Fruit fly (Drosophila melanogaster) Kc167 (cell line): ENCODE results near the gene CG8460.

Experiments used
- Myc ChIP-seq: fragments of >200 bp; optimal IDR thresholded peaks from 2 replicates; lab custom pipeline; 2017; ENCODE audit warnings: missing external identifiers
- Sin3A ChIP-seq: fragments of >200 bp; optimal IDR thresholded peaks from 2 replicates; lab custom pipeline; 2018; ENCODE audit warnings: missing external identifiers
- h ChIP-seq: fragments of >200 bp; optimal IDR thresholded peaks from 3 replicates; lab custom pipeline; 2018; ENCODE audit warnings: missing external identifiers
- insv ChIP-seq: fragments of >200 bp; optimal IDR thresholded peaks from 3 replicates; lab custom pipeline; 2018; ENCODE audit warnings: missing external identifiers
- psq ChIP-seq: fragments of >200 bp; optimal IDR thresholded peaks from 2 replicates; lab custom pipeline; 2017; ENCODE audit warnings: missing external identifiers
- ttk ChIP-seq: sonication (Bioruptor generic); optimal IDR thresholded peaks from 2 replicates; lab custom pipeline; 2017; ENCODE audit warnings: missing external identifiers

Gene CG8460

dm6 chr2L:8209362-8209761 is 12.4 kb downstream of the CG8460 start:
- no peak for TF ChIP-seq ttk (lab: Kevin White, UChicago)
- no peak for TF ChIP-seq insv (lab: Kevin White, UChicago)
- TF ChIP-seq Sin3A (lab: Kevin White, UChicago): no peak
- TF ChIP-seq h (lab: Kevin White, UChicago): no peak

dm6 chr2L:8210468-8210867 is 13.5 kb downstream of the CG8460 start:
- TF ChIP-seq h (lab: Kevin White, UChicago): no peak
- TF ChIP-seq psq (lab: Kevin White, UChicago): no peak
- TF ChIP-seq Myc (lab: Kevin White, UChicago): no peak
- no peak for TF ChIP-seq Sin3A (lab: Kevin White, UChicago)
- no peak for TF ChIP-seq insv (lab: Kevin White, UChicago)
- no peak for TF ChIP-seq ttk (lab: Kevin White, UChicago)

- TF ChIP-seq h (lab: Kevin White, UChicago): no peak
- TF ChIP-seq Myc (lab: Kevin White, UChicago): no peak
- no peak for TF ChIP-seq psq (lab: Kevin White, UChicago)
- no peak for TF ChIP-seq ttk (lab: Kevin White, UChicago)
- TF ChIP-seq insv (lab: Kevin White, UChicago): no peak
- no peak for TF ChIP-seq Sin3A (lab: Kevin White, UChicago)
Observed at dm6 chr2L:8211070-8211469, 14.1 kb downstream of the CG8460 start, which contains the start of gene Ssb-c31a. Gene Ssb-c31a, plus strand, starts transcription at chr2L:8211347.

dm6 chr2L:8212666-8213270 is 15.8 kb downstream of the CG8460 start, which contains the start of the genes CG8372 and CG8360:
Gene CG8372, minus strand, starts transcription at chr2L:8212902.
Gene CG8360, plus strand, starts transcription at chr2L:8212959.
- no peak for TF ChIP-seq h (lab: Kevin White, UChicago)
- TF ChIP-seq ttk (lab: Kevin White, UChicago): no peak
- TF ChIP-seq Myc (lab: Kevin White, UChicago): no peak

- TF ChIP-seq ttk (lab: Kevin White, UChicago) (no peak), Sin3A (lab: Kevin White, UChicago) (no peak), Myc (lab: Kevin White, UChicago) (no peak), insv (lab: Kevin White, UChicago) (no peak), psq (lab: Kevin White, UChicago) (no peak), h (lab: Kevin White, UChicago) (no peak)
Observed at dm6 chr2L:8213987-8214386, 17.0 kb downstream of the CG8460 start, which contains the start of gene CG8353. Gene CG8353, plus strand, starts transcription at chr2L:8214045.

dm6 chr2L:8215259-8215929 is 18.4 kb downstream of the CG8460 start, which contains the start of gene CG8349:
Gene CG8349, plus strand, starts transcription at chr2L:8215915.
- TF ChIP-seq psq (lab: Kevin White, UChicago): no peak
- no peak for TF ChIP-seq h (lab: Kevin White, UChicago)
- TF ChIP-seq insv (lab: Kevin White, UChicago): no peak
- no peak for TF ChIP-seq ttk (lab: Kevin White, UChicago)
- TF ChIP-seq Sin3A (lab: Kevin White, UChicago): no peak
- TF ChIP-seq Myc (lab: Kevin White, UChicago): no peak

- no peak for TF ChIP-seq insv (lab: Kevin White, UChicago)
- TF ChIP-seq Myc (lab: Kevin White, UChicago): no peak
Observed at dm6 chr2L:8217917-8218316, 20.9 kb downstream of the CG8460 start, which contains the start of gene CG8292. Gene CG8292, minus strand, starts transcription at chr2L:8218017.

- TF ChIP-seq psq (lab: Kevin White, UChicago) (no peak), Sin3A (lab: Kevin White, UChicago) (no peak), ttk (lab: Kevin White, UChicago) (no peak), Myc (lab: Kevin White, UChicago) (no peak), h (lab: Kevin White, UChicago) (no peak), insv (lab: Kevin White, UChicago) (no peak)
Observed at dm6 chr2L:8220393-8220934, 23.5 kb downstream of the CG8460 start, which contains the start of gene Snx6. Gene Snx6, minus strand, starts transcription at chr2L:8220741.

dm6 chr2L:8229134-8229533 is 32.1 kb downstream of the CG8460 start:
- TF ChIP-seq psq (lab: Kevin White, UChicago) (no peak), ttk (lab: Kevin White, UChicago) (no peak)

- TF ChIP-seq ttk (lab: Kevin White, UChicago): no peak
- TF ChIP-seq Myc (lab: Kevin White, UChicago): no peak
- TF ChIP-seq h (lab: Kevin White, UChicago): no peak
Observed at dm6 chr2L:8229628-8230027, 32.6 kb downstream of the CG8460 start.

- TF ChIP-seq psq (lab: Kevin White, UChicago) (no peak), h (lab: Kevin White, UChicago) (no peak), Myc (lab: Kevin White, UChicago) (no peak), Sin3A (lab: Kevin White, UChicago) (no peak), ttk (lab: Kevin White, UChicago) (no peak), insv (lab: Kevin White, UChicago) (no peak)
Observed at dm6 chr2L:8230255-8230654, 33.3 kb downstream of the CG8460 start.

dm6 chr2L:8232389-8232788 is 35.4 kb downstream of the CG8460 start:
- TF ChIP-seq h (lab: Kevin White, UChicago): no peak
- TF ChIP-seq Sin3A (lab: Kevin White, UChicago): no peak
- no peak for TF ChIP-seq psq (lab: Kevin White, UChicago)
- no peak for TF ChIP-seq Myc (lab: Kevin White, UChicago)
